Worm (Caenorhabditis elegans) whole organism, L3 larva: ENCODE results near the gene C16C10.8.

ENCODE experiments used
- R02D3.7 ChIP-seq: fragments of 150-350 bp; optimal IDR thresholded peaks from 2 replicates; lab custom pipeline; 2014; ENCODE audit warnings: missing biosample characterization, missing genetic modification characterization
- ZK546.5 ChIP-seq: sonication (generic microtip); optimal IDR thresholded peaks from 2 replicates; lab custom pipeline; 2017; ENCODE audit warnings: missing biosample characterization, missing genetic modification characterization
- aly-2 ChIP-seq: fragments of 150-350 bp; optimal IDR thresholded peaks from 2 replicates; lab custom pipeline; 2014; ENCODE audit warnings: missing biosample characterization, missing genetic modification characterization
- ama-1 ChIP-seq: fragments of 150-350 bp; optimal IDR thresholded peaks from 2 replicates; lab custom pipeline; 2018
- ceh-16 ChIP-seq: sonication (generic microtip); optimal IDR thresholded peaks from 2 replicates; lab custom pipeline; 2017; ENCODE audit warnings: missing biosample characterization, missing genetic modification characterization
- ceh-28 ChIP-seq: fragments of 150-350 bp; optimal IDR thresholded peaks from 2 replicates; lab custom pipeline; 2014; ENCODE audit warnings: missing biosample characterization, missing genetic modification reagents, missing genetic modification characterization
- ceh-82 ChIP-seq: fragments of 150-350 bp; optimal IDR thresholded peaks from 2 replicates; lab custom pipeline; 2014; ENCODE audit warnings: missing biosample characterization, missing genetic modification characterization
- ceh-9 ChIP-seq: sonication (generic microtip); optimal IDR thresholded peaks from 2 replicates; lab custom pipeline; 2018; ENCODE audit warnings: missing biosample characterization, missing genetic modification characterization
- daf-12 ChIP-seq: fragments of 150-350 bp; optimal IDR thresholded peaks from 2 replicates; lab custom pipeline; 2014; ENCODE audit warnings: missing biosample characterization, missing genetic modification reagents, missing genetic modification characterization
- egl-27 ChIP-seq: sonication (generic microtip); optimal IDR thresholded peaks from 4 replicates; lab custom pipeline; 2017; ENCODE audit warnings: missing biosample characterization, missing genetic modification reagents, missing genetic modification characterization
- egl-5 ChIP-seq: fragments of 150-350 bp; optimal IDR thresholded peaks from 2 replicates; lab custom pipeline; 2017; ENCODE audit warnings: missing biosample characterization, missing genetic modification reagents, missing genetic modification characterization, inconsistent platforms
- elt-1 ChIP-seq: fragments of 150-350 bp; optimal IDR thresholded peaks from 2 replicates; lab custom pipeline; 2014; ENCODE audit warnings: missing biosample characterization, missing genetic modification characterization
- elt-2 ChIP-seq: sonication (generic microtip); optimal IDR thresholded peaks from 2 replicates; lab custom pipeline; 2016; ENCODE audit warnings: missing genetic modification reagents, mild to moderate bottlenecking, missing genetic modification characterization, missing compliant biosample characterization
- elt-3 ChIP-seq, 3 experiments: fragments of 150-350 bp in 1 of 3; sonication (generic microtip) in 2 of 3; optimal IDR thresholded peaks; 2 replicates in 2 of 3; 4 replicates in 1 of 3; lab custom pipeline; 2014 to 2017; ENCODE audit warnings: missing biosample characterization in 3 of 3, missing genetic modification characterization in 3 of 3
- eor-1 ChIP-seq, 2 experiments: fragments of 150-350 bp; optimal IDR thresholded peaks; 2 replicates each; lab custom pipeline; 2014 to 2018; ENCODE audit warnings: missing biosample characterization in 2 of 2, missing genetic modification characterization in 2 of 2
- fkh-10 ChIP-seq: sonication (generic microtip); optimal IDR thresholded peaks from 2 replicates; lab custom pipeline; 2017; ENCODE audit warnings: missing biosample characterization, missing genetic modification reagents, missing genetic modification characterization
- fkh-2 ChIP-seq: fragments of 150-350 bp; optimal IDR thresholded peaks from 2 replicates; lab custom pipeline; 2014; ENCODE audit warnings: missing biosample characterization, missing genetic modification reagents, missing genetic modification characterization
- fos-1 ChIP-seq: fragments of 150-350 bp; optimal IDR thresholded peaks from 2 replicates; lab custom pipeline; 2014; ENCODE audit warnings: missing biosample characterization, missing genetic modification characterization
- hmg-11 ChIP-seq: sonication (generic microtip); optimal IDR thresholded peaks from 2 replicates; lab custom pipeline; 2016; ENCODE audit warnings: missing genetic modification characterization, missing compliant biosample characterization
- jun-1 ChIP-seq: fragments of 150-350 bp; optimal IDR thresholded peaks from 2 replicates; lab custom pipeline; 2014; ENCODE audit warnings: missing biosample characterization, missing genetic modification reagents, missing genetic modification characterization
- lin-15B ChIP-seq: fragments of 150-350 bp; optimal IDR thresholded peaks from 2 replicates; lab custom pipeline; 2014; ENCODE audit warnings: missing biosample characterization, missing genetic modification characterization
- lin-39 ChIP-seq: fragments of 150-350 bp; optimal IDR thresholded peaks from 2 replicates; lab custom pipeline; 2018; ENCODE audit warnings: missing biosample characterization, missing genetic modification reagents, missing genetic modification characterization
- lsy-12 ChIP-seq: sonication (generic microtip); optimal IDR thresholded peaks from 2 replicates; lab custom pipeline; 2016; ENCODE audit warnings: mild to moderate bottlenecking, missing genetic modification characterization, missing compliant biosample characterization
- mdl-1 ChIP-seq: fragments of 150-350 bp; optimal IDR thresholded peaks from 2 replicates; lab custom pipeline; 2014; ENCODE audit warnings: missing biosample characterization, missing genetic modification characterization
- mml-1 ChIP-seq: fragments of 150-350 bp; sonication (generic microtip); optimal IDR thresholded peaks from 3 replicates; lab custom pipeline; 2014; ENCODE audit warnings: missing biosample characterization, missing genetic modification characterization
- nfya-1 ChIP-seq: sonication (generic microtip); optimal IDR thresholded peaks from 2 replicates; lab custom pipeline; 2017; ENCODE audit warnings: missing genetic modification characterization, mild to moderate bottlenecking, missing compliant biosample characterization, antibody characterized with exemption, moderate library complexity; ENCODE audit not compliant: insufficient read depth
- nhr-11 ChIP-seq: fragments of 150-350 bp; optimal IDR thresholded peaks from 2 replicates; lab custom pipeline; 2014; ENCODE audit warnings: missing biosample characterization, missing genetic modification characterization
- nhr-12 ChIP-seq: fragments of 150-350 bp; optimal IDR thresholded peaks from 2 replicates; lab custom pipeline; 2014; ENCODE audit warnings: missing biosample characterization, missing genetic modification characterization
- nhr-23 ChIP-seq: fragments of 150-350 bp; optimal IDR thresholded peaks from 2 replicates; lab custom pipeline; 2014; ENCODE audit warnings: missing biosample characterization, missing genetic modification reagents, missing genetic modification characterization
- nhr-237 ChIP-seq: fragments of 150-350 bp; optimal IDR thresholded peaks from 2 replicates; lab custom pipeline; 2014; ENCODE audit warnings: missing biosample characterization, missing genetic modification characterization
- nhr-25 ChIP-seq: sonication (generic microtip); optimal IDR thresholded peaks from 2 replicates; lab custom pipeline; 2017; ENCODE audit warnings: missing biosample characterization, missing genetic modification characterization
- nhr-28 ChIP-seq: fragments of 150-350 bp; optimal IDR thresholded peaks from 2 replicates; lab custom pipeline; 2014; ENCODE audit warnings: missing biosample characterization, missing genetic modification characterization
- nhr-43 ChIP-seq: sonication (generic microtip); optimal IDR thresholded peaks from 2 replicates; lab custom pipeline; 2016; ENCODE audit warnings: mild to moderate bottlenecking, missing genetic modification characterization, missing compliant biosample characterization; ENCODE audit not compliant: poor library complexity, severe bottlenecking
- nhr-67 ChIP-seq: fragments of 150-350 bp; optimal IDR thresholded peaks from 2 replicates; lab custom pipeline; 2014; ENCODE audit warnings: missing biosample characterization, missing genetic modification characterization
- nhr-76 ChIP-seq: fragments of 150-350 bp; sonication (generic microtip); optimal IDR thresholded peaks from 5 replicates; lab custom pipeline; 2014; ENCODE audit warnings: missing biosample characterization, missing genetic modification characterization
- nhr-77 ChIP-seq: fragments of 150-350 bp; optimal IDR thresholded peaks from 2 replicates; lab custom pipeline; 2014; ENCODE audit warnings: missing biosample characterization, missing genetic modification characterization
- pha-4 ChIP-seq: fragments of 150-350 bp; optimal IDR thresholded peaks from 2 replicates; lab custom pipeline; 2014; ENCODE audit warnings: missing biosample characterization, missing genetic modification reagents, missing genetic modification characterization
- pqm-1 ChIP-seq: fragments of 150-350 bp; optimal IDR thresholded peaks from 2 replicates; lab custom pipeline; 2017; ENCODE audit warnings: missing biosample characterization, missing genetic modification characterization, inconsistent platforms
- sea-2 ChIP-seq: fragments of 150-350 bp; sonication (generic microtip); optimal IDR thresholded peaks from 4 replicates; lab custom pipeline; 2014; ENCODE audit warnings: missing biosample characterization, missing genetic modification reagents, missing genetic modification characterization
- skn-1 ChIP-seq: fragments of 150-350 bp; optimal IDR thresholded peaks from 2 replicates; lab custom pipeline; 2014; ENCODE audit warnings: missing biosample characterization, missing genetic modification characterization
- snpc-4 ChIP-seq: fragments of 150-350 bp; optimal IDR thresholded peaks from 2 replicates; lab custom pipeline; 2014; ENCODE audit warnings: missing biosample characterization, missing genetic modification characterization
- tbx-2 ChIP-seq: sonication (generic microtip); optimal IDR thresholded peaks from 2 replicates; lab custom pipeline; 2016; ENCODE audit warnings: mild to moderate bottlenecking, missing genetic modification characterization, missing compliant biosample characterization
- unc-39 ChIP-seq: sonication (generic microtip); optimal IDR thresholded peaks from 4 replicates; lab custom pipeline; 2017; ENCODE audit warnings: missing biosample characterization, missing genetic modification characterization
- unc-62 ChIP-seq: fragments of 150-350 bp; sonication (generic microtip); optimal IDR thresholded peaks from 4 replicates; lab custom pipeline; 2014; ENCODE audit warnings: missing biosample characterization, missing genetic modification reagents, missing genetic modification characterization
- zag-1 ChIP-seq: fragments of 150-350 bp; optimal IDR thresholded peaks from 2 replicates; lab custom pipeline; 2014; ENCODE audit warnings: missing biosample characterization, missing genetic modification characterization
- ztf-11 ChIP-seq: fragments of 150-350 bp; optimal IDR thresholded peaks from 2 replicates; lab custom pipeline; 2014; ENCODE audit warnings: missing biosample characterization, missing genetic modification characterization
- ztf-4 ChIP-seq: fragments of 150-350 bp; optimal IDR thresholded peaks from 2 replicates; lab custom pipeline; 2014; ENCODE audit warnings: missing biosample characterization, missing genetic modification characterization

C16C10.8 gene

DNA sequence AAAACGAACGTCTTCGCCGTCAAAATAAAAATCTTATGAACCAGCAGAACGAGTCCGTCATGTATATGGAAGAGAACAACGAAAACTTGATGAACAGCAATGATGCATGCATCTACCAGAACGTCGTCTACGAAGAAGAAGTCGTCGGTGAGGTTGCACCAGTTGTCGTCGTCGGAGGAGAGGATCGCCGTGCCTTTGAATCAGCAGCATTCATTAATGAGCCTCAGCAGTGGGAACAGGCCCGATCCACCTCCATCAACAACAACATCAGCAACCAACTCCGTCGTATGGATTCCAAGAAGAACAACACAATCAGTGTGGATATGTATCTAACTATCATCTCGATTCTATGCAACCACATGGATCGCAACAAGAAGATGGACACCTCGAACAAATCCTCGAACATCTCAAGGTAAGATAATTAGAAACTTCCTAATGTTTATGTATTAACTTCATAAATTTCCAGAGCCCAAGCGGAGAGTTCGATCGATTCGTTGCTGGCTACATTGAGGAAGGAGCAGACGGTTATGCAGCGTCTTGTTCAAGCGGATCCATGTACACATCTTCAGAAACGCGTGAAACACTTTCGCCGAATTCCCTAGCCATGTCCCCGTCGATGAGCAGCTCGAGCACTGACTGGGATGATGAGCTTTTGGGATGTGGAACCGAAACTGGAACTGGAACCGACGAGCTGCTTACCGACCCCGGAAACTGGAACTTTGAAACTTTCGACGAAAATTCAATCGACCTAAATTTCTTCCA, 30.6 kb upstream of the C16C10.8 start:
- TF ChIP-seq hmg-11 (tag; lab: Kevin White, UChicago) (no peak), nhr-23 (peak; percentile 1), ama-1 (lab: Kevin White, UChicago) (peak; percentile 52)
- TF ChIP-seq, all 47 proteins: peak for 2

DNA sequence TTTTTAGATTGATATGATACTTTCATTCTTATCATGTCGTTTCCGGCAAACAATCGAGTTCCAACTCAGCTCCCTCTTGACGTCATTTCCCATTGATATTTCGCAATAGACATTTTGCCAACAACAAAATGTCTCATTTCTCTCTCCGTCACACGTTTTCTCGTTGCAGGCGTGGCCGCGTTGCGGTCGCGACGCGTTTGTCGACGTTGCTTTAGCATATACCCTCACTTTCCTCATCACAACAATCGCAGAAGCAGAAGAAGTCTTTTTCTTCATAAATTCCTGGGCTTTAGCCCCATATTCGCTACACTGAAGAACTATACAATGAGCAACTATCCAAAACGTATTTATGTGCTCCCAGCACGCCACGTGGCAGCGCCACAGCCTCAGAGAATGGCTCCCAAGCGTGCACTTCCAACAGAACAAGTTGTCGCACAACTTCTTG, 29.7 kb upstream of the C16C10.8 start, which contains the start of gene xbp-1:
xbp-1 (plus strand) TSS at position 151 of the 445 bp plus-strand sequence.
- TF ChIP-seq nhr-237 (tag; lab: Kevin White, UChicago) (no peak), egl-5 (tag; lab: Kevin White, UChicago) (peak; percentile 90), nhr-77 (tag; lab: Kevin White, UChicago) (no peak), jun-1 (tag; lab: Kevin White, UChicago) (peak; percentile 96), zag-1 (tag; lab: Kevin White, UChicago) (no peak), ztf-11 (tag; lab: Kevin White, UChicago) (no peak), ztf-4 (tag; lab: Kevin White, UChicago) (no peak), ceh-16 (no peak), skn-1 (peak; percentile 88), eor-1 (tag; optimal IDR thresholded peaks at IDR 0.05; lab: Kevin White, UChicago) (no peak), egl-27 (tag; lab: Kevin White, UChicago) (peak; percentile 86), aly-2 (tag; lab: Kevin White, UChicago) (no peak), elt-1 (tag; lab: Kevin White, UChicago) (no peak), tbx-2 (tag; lab: Kevin White, UChicago) (peak; percentile 16), lin-15B (tag; lab: Kevin White, UChicago) (peak; percentile 84), mml-1 (no peak), daf-12 (tag; lab: Kevin White, UChicago) (no peak), ceh-82 (tag; lab: Kevin White, UChicago) (peak; percentile 45), hmg-11 (tag; lab: Kevin White, UChicago) (peak; percentile 80), nhr-23 (peak; percentile 89), nhr-67 (tag; lab: Kevin White, UChicago) (no peak), lin-39 (peak; percentile 94), ceh-9 (tag; lab: Kevin White, UChicago) (no peak), nhr-12 (tag; lab: Kevin White, UChicago) (no peak), fos-1 (peak; percentile 85), nhr-76 (tag; lab: Kevin White, UChicago) (no peak), unc-62 (GFP tag; lab: Kevin White, UChicago) (peak; percentile 30), elt-2 (tag; lab: Kevin White, UChicago) (peak; percentile 98), nhr-43 (tag; lab: Kevin White, UChicago) (peak; percentile 39), fkh-2 (tag; lab: Kevin White, UChicago) (no peak), ama-1 (lab: Kevin White, UChicago) (peak; percentile 88), nhr-11 (tag; lab: Kevin White, UChicago) (peak; percentile 73), ceh-28 (tag; lab: Kevin White, UChicago) (peak; percentile 75), unc-39 (tag; lab: Kevin White, UChicago) (no peak), nfya-1 (tag; lab: Kevin White, UChicago) (peak; percentile 94), nhr-25 (peak; percentile 94), R02D3.7 (tag; lab: Kevin White, UChicago) (peak; percentile 64), elt-3 (tag; optimal IDR thresholded peaks at IDR 0.05; lab: Kevin White, UChicago) (peak in 2 of 3 experiments; percentile 35 to 41), nhr-28 (tag; lab: Kevin White, UChicago) (no peak), sea-2 (peak; percentile 75), mdl-1 (tag; lab: Kevin White, UChicago) (peak; percentile 55), lsy-12 (tag; lab: Kevin White, UChicago) (peak; percentile 81), pha-4 (peak; percentile 95), snpc-4 (tag; lab: Kevin White, UChicago) (peak; percentile 76), pqm-1 (tag; lab: Kevin White, UChicago) (peak; percentile 97), fkh-10 (GFP tag; lab: Kevin White, UChicago) (peak; percentile 66), ZK546.5 (tag; lab: Kevin White, UChicago) (no peak)
